Fruit fly (Drosophila melanogaster) whole organism: ENCODE results near the gene CG10341.

ENCODE experiments used
- CG8478 ChIP-seq: fragments of >200 bp; optimal IDR thresholded peaks from 2 replicates; lab custom pipeline; 2018; ENCODE audit warnings: inconsistent platforms
- Dll ChIP-seq: fragments of >200 bp; optimal IDR thresholded peaks from 2 replicates; lab custom pipeline; 2017
- EcR ChIP-seq, 2 experiments: fragments of >200 bp; optimal IDR thresholded peaks; 2 replicates each; lab custom pipeline; 2017; ENCODE audit warnings: missing biosample characterization in 2 of 2, missing genetic modification characterization in 2 of 2, missing genetic modification reagents in 2 of 2
- pan ChIP-seq: fragments of >200 bp; optimal IDR thresholded peaks from 2 replicates; lab custom pipeline; 2017
- psq ChIP-seq: fragments of >200 bp; optimal IDR thresholded peaks from 2 replicates; lab custom pipeline; 2017
- usp ChIP-seq: fragments of >200 bp; optimal IDR thresholded peaks from 2 replicates; lab custom pipeline; 2017; ENCODE audit warnings: missing biosample characterization, missing genetic modification characterization, mixed read lengths

The CG10341 gene

dm6 chr2L:18676948-18677820 is 21.3 kb upstream of the CG10341 start, which contains the start of the genes Mst36Fa and CG31751:
TSS of gene Mst36Fa (minus strand) at chr2L:18676998.
TSS of gene CG31751 (plus strand) at chr2L:18677221.
- TF ChIP-seq psq, result no peak

- no peak for TF ChIP-seq usp (GFP tag; lab: Kevin White, UChicago)
- no peak for TF ChIP-seq Dll (lab: Kevin White, UChicago)
- TF ChIP-seq EcR (GFP tag; optimal IDR thresholded peaks at IDR 0.05; lab: Kevin White, UChicago), result no peak
- no peak for TF ChIP-seq CG8478 (lab: Kevin White, UChicago)
- TF ChIP-seq pan (lab: Kevin White, UChicago), result no peak
- no peak for TF ChIP-seq psq
These were observed 20.4 kb upstream of the CG10341 start for dm6 chr2L:18677910-18678639.

dm6 chr2L:18681903-18682302 is 16.6 kb upstream of the CG10341 start, which contains the start of gene tos:
TSS of gene tos (minus strand) at chr2L:18682075.
- TF ChIP-seq Dll (lab: Kevin White, UChicago), result no peak

dm6 chr2L:18687827-18688226 is 10.7 kb upstream of the CG10341 start:
- no peak for TF ChIP-seq pan (lab: Kevin White, UChicago)
- TF ChIP-seq psq, result no peak
- no peak for TF ChIP-seq EcR (GFP tag; optimal IDR thresholded peaks at IDR 0.05; lab: Kevin White, UChicago)
- no peak for TF ChIP-seq usp (GFP tag; lab: Kevin White, UChicago)
- TF ChIP-seq CG8478 (lab: Kevin White, UChicago), result no peak
- no peak for TF ChIP-seq Dll (lab: Kevin White, UChicago)

dm6 chr2L:18688646-18689296 is 9.7 kb upstream of the CG10341 start, which contains the start of gene msl-1:
TSS of gene msl-1 (minus strand) at chr2L:18688800.
- TF ChIP-seq usp (GFP tag; lab: Kevin White, UChicago) (no peak), psq (no peak), pan (lab: Kevin White, UChicago) (no peak), Dll (lab: Kevin White, UChicago) (no peak), EcR (GFP tag; optimal IDR thresholded peaks at IDR 0.05; lab: Kevin White, UChicago) (no peak), CG8478 (lab: Kevin White, UChicago) (no peak)

- TF ChIP-seq pan (lab: Kevin White, UChicago), result no peak
- TF ChIP-seq Dll (lab: Kevin White, UChicago), result no peak
- TF ChIP-seq EcR (GFP tag; optimal IDR thresholded peaks at IDR 0.05; lab: Kevin White, UChicago), result no peak
- TF ChIP-seq psq, result no peak
- TF ChIP-seq CG8478 (lab: Kevin White, UChicago), result no peak
- TF ChIP-seq usp (GFP tag; lab: Kevin White, UChicago), result no peak
These were observed 9.1 kb upstream of the CG10341 start, which contains the start of gene CG10336 for dm6 chr2L:18689376-18689775. TSS of gene CG10336 (plus strand) at chr2L:18689528.

- peak; percentile 3 for TF ChIP-seq pan (lab: Kevin White, UChicago)
- no peak for TF ChIP-seq EcR (GFP tag; optimal IDR thresholded peaks at IDR 0.05; lab: Kevin White, UChicago)
- TF ChIP-seq usp (GFP tag; lab: Kevin White, UChicago), result no peak
- TF ChIP-seq psq, result no peak
- TF ChIP-seq CG8478 (lab: Kevin White, UChicago), result no peak
- TF ChIP-seq Dll (lab: Kevin White, UChicago), result no peak
These were observed 4.4 kb upstream of the CG10341 start for dm6 chr2L:18693877-18694723.

- TF ChIP-seq psq (no peak), pan (lab: Kevin White, UChicago) (no peak), EcR (GFP tag; optimal IDR thresholded peaks at IDR 0.05; lab: Kevin White, UChicago) (no peak), Dll (lab: Kevin White, UChicago) (no peak), usp (GFP tag; lab: Kevin White, UChicago) (no peak), CG8478 (lab: Kevin White, UChicago) (no peak)
These were observed 3.8 kb upstream of the CG10341 start for dm6 chr2L:18694724-18695105.

dm6 chr2L:18695404-18695804 is 3.1 kb upstream of the CG10341 start, which contains the start of the genes CG10383 and CG10338:
TSS of gene CG10383 (minus strand) at chr2L:18695602.
TSS of gene CG10338 (plus strand) at chr2L:18695664.
- TF ChIP-seq usp (GFP tag; lab: Kevin White, UChicago) (no peak), EcR (GFP tag; optimal IDR thresholded peaks at IDR 0.05; lab: Kevin White, UChicago) (no peak), CG8478 (lab: Kevin White, UChicago) (no peak), Dll (lab: Kevin White, UChicago) (no peak), pan (lab: Kevin White, UChicago) (no peak)

- no peak for TF ChIP-seq EcR (GFP tag; optimal IDR thresholded peaks at IDR 0.05; lab: Kevin White, UChicago)
- no peak for TF ChIP-seq CG8478 (lab: Kevin White, UChicago)
These were observed 4.4 kb downstream of the CG10341 start, which contains the start of the genes CG10376 and CG10343 for dm6 chr2L:18702721-18703488. TSS of gene CG10376 (minus strand) at chr2L:18703105. TSS of gene CG10343 (plus strand) at chr2L:18703473.
